Worm (Caenorhabditis elegans) whole organism, early embryonic: ENCODE measurements around the gene col-86.

Experiments used
- ceh-13 ChIP-seq: fragments of 200-800 bp; sonication (Bioruptor generic); optimal IDR thresholded peaks from 2 replicates; lab custom pipeline; 2018; ENCODE audit warnings: mild to moderate bottlenecking, missing genetic modification characterization, missing compliant biosample characterization
- ets-7 ChIP-seq: sonication (generic microtip); optimal IDR thresholded peaks from 2 replicates; lab custom pipeline; 2016; ENCODE audit warnings: missing genotype, missing genetic modification characterization, missing compliant biosample characterization
- scrt-1 ChIP-seq: fragments of 200-800 bp; sonication (Bioruptor generic); IDR thresholded peaks from 2 replicates; pipeline ENCODE4 v1.3.6; 2022; ENCODE audit warnings: missing genetic modification characterization, missing compliant biosample characterization
- sea-1 ChIP-seq: fragments of 200-800 bp; sonication (Bioruptor generic); conservative IDR thresholded peaks from 2 replicates; pipeline ENCODE4 v1.3.6; 2022; ENCODE audit warnings: missing genetic modification characterization, missing compliant biosample characterization

DNA sequence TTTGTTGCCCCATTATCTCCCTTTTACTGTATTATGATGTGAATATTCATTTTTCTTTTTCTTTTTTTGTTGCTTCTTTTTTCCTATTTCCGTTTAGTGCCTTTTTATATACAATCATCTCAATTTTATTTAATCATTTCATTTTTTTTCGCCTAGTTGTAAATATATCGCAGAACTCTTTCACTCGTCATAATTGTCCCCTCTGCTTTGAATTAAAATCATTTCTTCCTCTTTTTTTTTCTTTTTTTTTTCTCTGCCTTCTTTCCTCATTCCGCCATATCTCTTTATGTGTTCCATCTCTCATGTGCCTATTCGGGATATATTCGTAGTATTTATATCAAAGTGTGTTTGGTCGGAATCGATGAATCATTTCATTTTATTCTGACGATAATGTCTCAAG lies 7.0 kb downstream of the col-86 start, which contains the start of gene Y81G3A.4:
- no peak for TF ChIP-seq ets-7 (tag; lab: Kevin White, UChicago)
- TF ChIP-seq ceh-13 (GFP tag; lab: Kevin White, UChicago), result no peak
- TF ChIP-seq scrt-1 (GFP tag; lab: Robert Waterston, UW), result no peak
- no peak for TF ChIP-seq sea-1
